Fruit fly (Drosophila melanogaster) whole organism, prepupa: ENCODE data around the gene CG5149.
A peak's percentile ranks its signal among the peaks of the same experiment; 100 is the strongest.

Source experiments
- Blimp-1 ChIP-seq: fragments of 200-800 bp; sonication (Bioruptor generic); optimal IDR thresholded peaks from 3 replicates; lab custom pipeline; 2017; ENCODE audit warnings: missing biosample characterization, missing genetic modification characterization, mild to moderate bottlenecking, moderate library complexity, missing genetic modification reagents
- CG10631 ChIP-seq: fragments of 200-800 bp; sonication (Bioruptor generic); optimal IDR thresholded peaks from 2 replicates; lab custom pipeline; 2016; ENCODE audit warnings: missing biosample characterization, missing genetic modification characterization
- CG10669 ChIP-seq: fragments of 200-800 bp; sonication (Bioruptor generic); optimal IDR thresholded peaks from 3 replicates; lab custom pipeline; 2018; ENCODE audit warnings: missing biosample characterization, mild to moderate bottlenecking, missing genetic modification characterization, moderate library complexity
- CG11294 ChIP-seq: fragments of 200-800 bp; sonication (Bioruptor generic); IDR thresholded peaks from 2 replicates; pipeline ENCODE4 v1.3.6; 2022; ENCODE audit warnings: missing biosample characterization, missing genetic modification characterization
- CG11762 ChIP-seq: fragments of 200-800 bp; sonication (Bioruptor generic); optimal IDR thresholded peaks from 3 replicates; lab custom pipeline; 2016; ENCODE audit warnings: missing biosample characterization, missing genetic modification characterization; ENCODE audit not compliant: insufficient read depth
- CG11902 ChIP-seq: fragments of 200-800 bp; sonication (Bioruptor generic); optimal IDR thresholded peaks from 3 replicates; lab custom pipeline; 2016; ENCODE audit warnings: missing biosample characterization, missing genetic modification characterization
- CG15336 ChIP-seq: fragments of 200-800 bp; sonication (Bioruptor generic); IDR thresholded peaks from 2 replicates; pipeline ENCODE4 v1.3.6; 2022; ENCODE audit warnings: missing biosample characterization, missing genetic modification characterization
- CG1621 ChIP-seq: fragments of 200-800 bp; sonication (Bioruptor generic); optimal IDR thresholded peaks from 3 replicates; lab custom pipeline; 2018; ENCODE audit warnings: missing biosample characterization, mild to moderate bottlenecking, missing genetic modification characterization
- CG16779 ChIP-seq: fragments of 200-800 bp; sonication (Bioruptor generic); optimal IDR thresholded peaks from 3 replicates; lab custom pipeline; 2017; ENCODE audit warnings: missing biosample characterization, mild to moderate bottlenecking, missing genetic modification characterization
- CG32006 ChIP-seq: fragments of 200-800 bp; sonication (Bioruptor generic); optimal IDR thresholded peaks from 3 replicates; lab custom pipeline; 2017; ENCODE audit warnings: missing biosample characterization, mild to moderate bottlenecking, missing genetic modification characterization
- CG34406 ChIP-seq: fragments of 200-800 bp; sonication (Bioruptor generic); optimal IDR thresholded peaks from 3 replicates; lab custom pipeline; 2016; ENCODE audit warnings: missing biosample characterization, missing genetic modification characterization
- CG3919 ChIP-seq: fragments of 200-800 bp; sonication (Bioruptor generic); optimal IDR thresholded peaks from 3 replicates; lab custom pipeline; 2016; ENCODE audit warnings: missing biosample characterization, missing genetic modification characterization
- CG4318 ChIP-seq: fragments of 200-800 bp; sonication (Bioruptor generic); optimal IDR thresholded peaks from 3 replicates; lab custom pipeline; 2017; ENCODE audit warnings: missing biosample characterization, mild to moderate bottlenecking, missing genetic modification characterization
- CG6163 ChIP-seq: fragments of 200-800 bp; sonication (Bioruptor generic); IDR thresholded peaks from 3 replicates; pipeline ENCODE4 v1.3.6; 2022; ENCODE audit warnings: missing biosample characterization, missing genetic modification characterization
- CG6276 ChIP-seq: fragments of 200-800 bp; sonication (Bioruptor generic); optimal IDR thresholded peaks from 2 replicates; lab custom pipeline; 2017; ENCODE audit warnings: missing biosample characterization, mild to moderate bottlenecking, missing genetic modification characterization
- CG6792 ChIP-seq: fragments of 200-800 bp; sonication (Bioruptor generic); optimal IDR thresholded peaks from 3 replicates; lab custom pipeline; 2016; ENCODE audit warnings: missing biosample characterization, missing genetic modification characterization
- CG6808 ChIP-seq: fragments of 200-800 bp; sonication (Bioruptor generic); optimal IDR thresholded peaks from 3 replicates; lab custom pipeline; 2017; ENCODE audit warnings: missing biosample characterization, missing genetic modification characterization, mild to moderate bottlenecking, moderate library complexity, missing genetic modification reagents
- CG6854 ChIP-seq: fragments of 200-800 bp; sonication (Bioruptor generic); optimal IDR thresholded peaks from 2 replicates; lab custom pipeline; 2017; ENCODE audit warnings: missing biosample characterization, mild to moderate bottlenecking, missing genetic modification characterization
- CG7368 ChIP-seq: fragments of 200-800 bp; sonication (Bioruptor generic); optimal IDR thresholded peaks from 3 replicates; lab custom pipeline; 2016; ENCODE audit warnings: missing biosample characterization, missing genetic modification characterization
- CG8632 ChIP-seq: fragments of 200-800 bp; sonication (Bioruptor generic); optimal IDR thresholded peaks from 3 replicates; lab custom pipeline; 2016; ENCODE audit warnings: missing biosample characterization, missing genetic modification characterization
- Eip75B ChIP-seq: fragments of 200-800 bp; sonication (Bioruptor generic); optimal IDR thresholded peaks from 3 replicates; lab custom pipeline; 2016; ENCODE audit warnings: missing biosample characterization, missing genetic modification characterization
- Eip78C ChIP-seq: fragments of 200-800 bp; sonication (Bioruptor generic); peaks from one replicate; lab custom pipeline; 2016; ENCODE audit warnings: missing biosample characterization, missing genetic modification characterization
- Gug ChIP-seq: fragments of 200-800 bp; sonication (Bioruptor generic); IDR thresholded peaks from 2 replicates; pipeline ENCODE4 v1.3.6; 2022; ENCODE audit warnings: missing biosample characterization, missing genetic modification characterization
- Hr4 ChIP-seq: fragments of 200-800 bp; sonication (Bioruptor generic); optimal IDR thresholded peaks from 3 replicates; lab custom pipeline; 2016; ENCODE audit warnings: missing biosample characterization, missing genetic modification characterization
- Met ChIP-seq: fragments of 200-800 bp; sonication (Bioruptor generic); optimal IDR thresholded peaks from 3 replicates; lab custom pipeline; 2016; ENCODE audit warnings: missing biosample characterization, missing genetic modification characterization
- OdsH ChIP-seq: fragments of 200-800 bp; sonication (Bioruptor generic); optimal IDR thresholded peaks from 3 replicates; lab custom pipeline; 2016; ENCODE audit warnings: missing biosample characterization, missing genetic modification characterization
- Smox ChIP-seq: fragments of 200-800 bp; sonication (Bioruptor generic); optimal IDR thresholded peaks from 3 replicates; lab custom pipeline; 2016; ENCODE audit warnings: missing biosample characterization, missing genetic modification characterization
- Sox14 ChIP-seq: fragments of 200-800 bp; sonication (Bioruptor generic); optimal IDR thresholded peaks from 3 replicates; lab custom pipeline; 2016; ENCODE audit warnings: missing biosample characterization, missing genetic modification characterization
- Sox15 ChIP-seq: fragments of 200-800 bp; sonication (Bioruptor generic); optimal IDR thresholded peaks from 3 replicates; lab custom pipeline; 2016; ENCODE audit warnings: missing biosample characterization, missing genetic modification characterization
- achi ChIP-seq: fragments of 200-800 bp; sonication (Bioruptor generic); optimal IDR thresholded peaks from 3 replicates; lab custom pipeline; 2016; ENCODE audit warnings: missing biosample characterization, missing genetic modification characterization
- acj6 ChIP-seq: fragments of 200-800 bp; sonication (Bioruptor generic); optimal IDR thresholded peaks from 3 replicates; lab custom pipeline; 2016; ENCODE audit warnings: missing biosample characterization, missing genetic modification characterization
- cyc ChIP-seq: fragments of 200-800 bp; sonication (Bioruptor generic); optimal IDR thresholded peaks from 3 replicates; lab custom pipeline; 2016; ENCODE audit warnings: missing biosample characterization, missing genetic modification characterization
- dsx ChIP-seq: fragments of 200-800 bp; optimal IDR thresholded peaks from 3 replicates; lab custom pipeline; 2019; ENCODE audit warnings: missing biosample characterization, mild to moderate bottlenecking, missing genetic modification characterization, moderate library complexity; ENCODE audit not compliant: poor library complexity, severe bottlenecking
- eg ChIP-seq: fragments of 200-800 bp; sonication (Bioruptor generic); IDR thresholded peaks from 3 replicates; pipeline ENCODE4 v1.3.6; 2022; ENCODE audit warnings: missing biosample characterization, missing genetic modification characterization
- esn ChIP-seq: fragments of 200-800 bp; sonication (Bioruptor generic); optimal IDR thresholded peaks from 2 replicates; lab custom pipeline; 2016; ENCODE audit warnings: missing biosample characterization, mild to moderate bottlenecking, missing genetic modification characterization, moderate library complexity
- fkh ChIP-seq: fragments of 200-800 bp; sonication (Bioruptor generic); optimal IDR thresholded peaks from 3 replicates; lab custom pipeline; 2017; ENCODE audit warnings: missing biosample characterization, mild to moderate bottlenecking, missing genetic modification characterization, moderate library complexity
- lz ChIP-seq: fragments of 200-800 bp; sonication (Bioruptor generic); optimal IDR thresholded peaks from 3 replicates; lab custom pipeline; 2016; ENCODE audit warnings: missing biosample characterization, missing genetic modification characterization
- net ChIP-seq: fragments of 200-800 bp; sonication (Bioruptor generic); optimal IDR thresholded peaks from 3 replicates; lab custom pipeline; 2016; ENCODE audit warnings: missing biosample characterization, missing genetic modification characterization
- salr ChIP-seq, 2 experiments: fragments of 200-800 bp; sonication (Bioruptor generic); optimal IDR thresholded peaks; 3 replicates each; lab custom pipeline; 2016 to 2018; ENCODE audit warnings: missing biosample characterization in 2 of 2, missing genetic modification characterization in 2 of 2, mild to moderate bottlenecking in 1 of 2
- spab ChIP-seq: fragments of 200-800 bp; sonication (Bioruptor generic); optimal IDR thresholded peaks from 2 replicates; lab custom pipeline; 2017; ENCODE audit warnings: missing biosample characterization, mild to moderate bottlenecking, missing genetic modification characterization, missing genetic modification reagents
- ss ChIP-seq, 2 experiments: fragments of 200-800 bp; sonication (Bioruptor generic); optimal IDR thresholded peaks; 2 replicates in 1 of 2; 3 replicates in 1 of 2; lab custom pipeline; 2017 to 2018; ENCODE audit warnings: mild to moderate bottlenecking in 2 of 2, missing biosample characterization in 2 of 2, missing genetic modification characterization in 2 of 2, moderate library complexity in 1 of 2
- svp ChIP-seq: fragments of 200-800 bp; sonication (Bioruptor generic); peaks from one replicate; lab custom pipeline; 2016; ENCODE audit warnings: missing biosample characterization, missing genetic modification characterization
- vri ChIP-seq: fragments of 200-800 bp; sonication (Bioruptor generic); optimal IDR thresholded peaks from 3 replicates; lab custom pipeline; 2016; ENCODE audit warnings: missing biosample characterization, mild to moderate bottlenecking, missing genetic modification characterization

Gene CG5149

dm6 chr2L:7419408-7420304, 31.6 kb upstream of the CG5149 start (continued):
- TF ChIP-seq OdsH (GFP tag; lab: Kevin White, UChicago) = peak; percentile 54
- peak; percentile 54 for TF ChIP-seq CG32006 (GFP tag; lab: Kevin White, UChicago)
- peak; percentile 92 for TF ChIP-seq Met (GFP tag; lab: Kevin White, UChicago)
- TF ChIP-seq CG11762 (GFP tag; lab: Kevin White, UChicago) = peak; percentile 31
- peak; percentile 49 for TF ChIP-seq CG8632 (GFP tag; lab: Kevin White, UChicago)
- peak; percentile 45 for TF ChIP-seq CG6792
- peak; percentile 38 for TF ChIP-seq CG4318 (GFP tag; lab: Kevin White, UChicago)
- peak; percentile 64 for TF ChIP-seq CG15336 (GFP tag; lab: Robert Waterston, UW)
- TF ChIP-seq CG1621 (tag; lab: Kevin White, UChicago) = no peak
- peak; percentile 31 for TF ChIP-seq CG6854 (GFP tag; lab: Kevin White, UChicago)
- peak; percentile 69 for TF ChIP-seq Smox (GFP tag; lab: Kevin White, UChicago)
- peak; percentile 15 for TF ChIP-seq spab (GFP tag; lab: Kevin White, UChicago)
- no peak for TF ChIP-seq net (GFP tag; lab: Kevin White, UChicago)
- peak; percentile 62 for TF ChIP-seq Blimp-1 (GFP tag; lab: Kevin White, UChicago)
- TF ChIP-seq Eip78C (GFP tag; lab: Kevin White, UChicago) = peak; percentile 86
- peak; percentile 78 for TF ChIP-seq Eip75B
- TF ChIP-seq Hr4 (GFP tag; lab: Kevin White, UChicago) = peak; percentile 44
- no peak for TF ChIP-seq Sox15 (GFP tag; lab: Kevin White, UChicago)
- peak; percentile 95 for TF ChIP-seq svp (GFP tag; lab: Kevin White, UChicago)
- peak; percentile 81 for TF ChIP-seq Sox14 (GFP tag; lab: Kevin White, UChicago)
- peak; percentile 52; the same call in 1 of the 3 replicates for TF ChIP-seq eg (GFP tag; lab: Robert Waterston, UW)
- no peak for TF ChIP-seq fkh
- TF ChIP-seq achi (GFP tag; lab: Kevin White, UChicago) = peak; percentile 77
- TF ChIP-seq lz (GFP tag; lab: Kevin White, UChicago) = peak; percentile 85
- TF ChIP-seq CG3919 (GFP tag; lab: Kevin White, UChicago) = peak; percentile 53
- peak; percentile 44 for TF ChIP-seq CG16779 (tag; lab: Kevin White, UChicago)
- peak; percentile 65 for TF ChIP-seq CG6163
- TF ChIP-seq CG34406 (GFP tag; lab: Kevin White, UChicago) = peak; percentile 70
- 0 out of 2 replicates have a peak, but pooled peaks have one; percentile 11 for TF ChIP-seq CG11294 (GFP tag; lab: Robert Waterston, UW)
- TF ChIP-seq acj6 (GFP tag; lab: Kevin White, UChicago) = peak; percentile 30
- peak; percentile 89 for TF ChIP-seq esn (GFP tag; lab: Kevin White, UChicago)
- peak in 1 of 2 experiments; percentile 76 for TF ChIP-seq ss (GFP tag; optimal IDR thresholded peaks at IDR 0.05; lab: Kevin White, UChicago)
- TF ChIP-seq, all 60 proteins: peak for 47

- peak; percentile 42 for TF ChIP-seq CG11902
- peak; percentile 44; the same call in 2 of the 3 replicates for TF ChIP-seq eg (GFP tag; lab: Robert Waterston, UW)
- peak; percentile 70 for TF ChIP-seq fkh
- peak; percentile 87 for TF ChIP-seq CG10631 (GFP tag; lab: Kevin White, UChicago)
- TF ChIP-seq vri (GFP tag; lab: Kevin White, UChicago) = peak; percentile 58
- peak; percentile 72 for TF ChIP-seq CG10669 (GFP tag; lab: Kevin White, UChicago)
- TF ChIP-seq svp (GFP tag; lab: Kevin White, UChicago) = peak; percentile 98
- peak; percentile 65 for TF ChIP-seq CG7368 (GFP tag; lab: Kevin White, UChicago)
- peak; percentile 56 for TF ChIP-seq CG4318 (GFP tag; lab: Kevin White, UChicago)
- TF ChIP-seq CG6808 (GFP tag; lab: Kevin White, UChicago) = peak; percentile 53
- peak; percentile 74 for TF ChIP-seq CG16779 (tag; lab: Kevin White, UChicago)
- TF ChIP-seq CG6276 (GFP tag; lab: Kevin White, UChicago) = peak; percentile 68
- peak; percentile 89 for TF ChIP-seq achi (GFP tag; lab: Kevin White, UChicago)
- TF ChIP-seq dsx (GFP tag; lab: Kevin White, UChicago) = peak; percentile 57
- peak; percentile 83 for TF ChIP-seq lz (GFP tag; lab: Kevin White, UChicago)
- peak; percentile 75 for TF ChIP-seq cyc (GFP tag; lab: Kevin White, UChicago)
- peak; percentile 85 for TF ChIP-seq OdsH (GFP tag; lab: Kevin White, UChicago)
- TF ChIP-seq Eip75B = peak; percentile 62
- peak; percentile 86 for TF ChIP-seq acj6 (GFP tag; lab: Kevin White, UChicago)
- TF ChIP-seq CG6792 = peak; percentile 82
- TF ChIP-seq Gug (GFP tag; lab: Robert Waterston, UW) = peak; percentile 38
- peak; percentile 86 for TF ChIP-seq CG8632 (GFP tag; lab: Kevin White, UChicago)
- TF ChIP-seq CG1621 (tag; lab: Kevin White, UChicago) = peak; percentile 70
- TF ChIP-seq Hr4 (GFP tag; lab: Kevin White, UChicago) = peak; percentile 78
- peak; percentile 42 to 74 for TF ChIP-seq salr (GFP tag; optimal IDR thresholded peaks at IDR 0.05; lab: Kevin White, UChicago)
Measured at dm6 chr2L:7418148-7418988, 30.3 kb upstream of the CG5149 start.
